Worm (Caenorhabditis elegans) whole organism, early embryonic: ENCODE measurements around the gene pals-27.

ENCODE experiments used
- B0310.2 ChIP-seq: sonication (generic microtip); optimal IDR thresholded peaks from 2 replicates; lab custom pipeline; 2016; ENCODE audit warnings: mild to moderate bottlenecking, missing genetic modification characterization, missing compliant biosample characterization
- F13C5.2 ChIP-seq: sonication (generic microtip); optimal IDR thresholded peaks from 2 replicates; lab custom pipeline; 2017; ENCODE audit warnings: mild to moderate bottlenecking, missing genetic modification characterization, inconsistent platforms, missing compliant biosample characterization
- aly-1 ChIP-seq: sonication (generic microtip); optimal IDR thresholded peaks from 2 replicates; lab custom pipeline; 2016; ENCODE audit warnings: missing genetic modification characterization, missing compliant biosample characterization
- ama-1 ChIP-seq: fragments of 150-350 bp; optimal IDR thresholded peaks from 2 replicates; lab custom pipeline; 2014
- ets-7 ChIP-seq: sonication (generic microtip); optimal IDR thresholded peaks from 2 replicates; lab custom pipeline; 2016; ENCODE audit warnings: missing genotype, missing genetic modification characterization, missing compliant biosample characterization
- flt-1 ChIP-seq: fragments of 200-800 bp; sonication (Bioruptor generic); IDR thresholded peaks from 2 replicates; pipeline ENCODE4 v1.3.6; 2022; ENCODE audit warnings: missing genetic modification characterization, missing compliant biosample characterization
- hmbx-1 ChIP-seq: sonication (generic microtip); optimal IDR thresholded peaks from 2 replicates; lab custom pipeline; 2016; ENCODE audit warnings: mild to moderate bottlenecking, missing genetic modification characterization, missing compliant biosample characterization
- hnd-1 ChIP-seq: sonication (generic microtip); optimal IDR thresholded peaks from 2 replicates; lab custom pipeline; 2016; ENCODE audit warnings: missing genetic modification characterization, missing compliant biosample characterization
- pes-1 ChIP-seq: fragments of 200-800 bp; sonication (Bioruptor generic); IDR thresholded peaks from 2 replicates; pipeline ENCODE4 v1.3.6; 2022; ENCODE audit warnings: missing genetic modification reagents, missing genetic modification characterization, missing compliant biosample characterization
- sea-1 ChIP-seq: fragments of 200-800 bp; sonication (Bioruptor generic); conservative IDR thresholded peaks from 2 replicates; pipeline ENCODE4 v1.3.6; 2022; ENCODE audit warnings: missing genetic modification characterization, missing compliant biosample characterization
- tbx-11 ChIP-seq: fragments of 200-800 bp; sonication (Bioruptor generic); IDR thresholded peaks from 2 replicates; pipeline ENCODE4 v1.3.6; 2022; ENCODE audit warnings: missing genetic modification characterization, missing compliant biosample characterization

DNA sequence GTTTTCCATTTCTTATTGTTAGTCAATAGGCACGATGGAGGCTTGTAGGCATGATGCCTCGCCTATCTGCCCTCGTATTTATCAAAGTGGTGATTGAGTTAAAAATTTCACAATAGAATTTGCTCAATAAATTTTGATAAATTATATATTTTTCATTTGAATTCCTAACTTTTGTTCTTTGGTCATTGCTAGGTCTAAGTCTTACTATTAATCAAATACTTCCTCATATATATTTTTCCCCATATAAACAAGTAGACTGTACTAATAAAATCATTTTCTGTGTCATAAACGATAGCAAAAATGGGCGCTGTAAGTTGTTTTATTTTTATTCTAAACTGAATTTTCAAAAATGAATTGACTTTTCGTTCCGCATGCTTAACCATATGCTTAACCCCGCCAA, 3.0 kb downstream of the pals-27 start, which contains the start of gene pals-28:
- TF ChIP-seq ama-1 (lab: Kevin White, UChicago) = no peak
- no peak for TF ChIP-seq hmbx-1 (tag; lab: Kevin White, UChicago)
- no peak for TF ChIP-seq ets-7 (tag; lab: Kevin White, UChicago)
- no peak for TF ChIP-seq hnd-1 (tag; lab: Kevin White, UChicago)
- no peak for TF ChIP-seq aly-1 (tag; lab: Kevin White, UChicago)
- no peak for TF ChIP-seq flt-1
- TF ChIP-seq pes-1 (GFP tag; lab: Robert Waterston, UW) = no peak
- TF ChIP-seq B0310.2 (tag; lab: Kevin White, UChicago) = no peak
- TF ChIP-seq tbx-11 (GFP tag; lab: Robert Waterston, UW) = no peak
- no peak for TF ChIP-seq sea-1 (GFP tag; lab: Robert Waterston, UW)
- TF ChIP-seq F13C5.2 (tag; lab: Kevin White, UChicago) = no peak
